Worm (Caenorhabditis elegans): ENCODE measurements around the gene F54C9.14.
A peak's percentile ranks its signal among the peaks of the same experiment; 100 is the strongest.

Gene F54C9.14

ce11 chrII:8581700-8582099 lies 19.6 kb downstream of the F54C9.14 start, which contains the start of gene arl-1:
TSS of gene arl-1 (plus strand) at chrII:8582000.
- TF ChIP-seq elt-1 (tag; optimal IDR thresholded peaks at IDR 0.05), result no peak
- no peak for TF ChIP-seq nhr-77 (tag; optimal IDR thresholded peaks at IDR 0.05)
- TF ChIP-seq nhr-11 (tag; optimal IDR thresholded peaks at IDR 0.05), result no peak

- no peak for TF ChIP-seq skn-1 (tag; optimal IDR thresholded peaks at IDR 0.05)
- no peak for TF ChIP-seq lsy-2 (tag; optimal IDR thresholded peaks at IDR 0.05)
- TF ChIP-seq snpc-4 (tag; optimal IDR thresholded peaks at IDR 0.05), result no peak
- no peak for TF ChIP-seq peb-1 (tag; optimal IDR thresholded peaks at IDR 0.05)
- no peak for TF ChIP-seq blmp-1 (tag; optimal IDR thresholded peaks at IDR 0.05; ENCODE audit: insufficient read depth)
- no peak for TF ChIP-seq nhr-6 (tag; optimal IDR thresholded peaks at IDR 0.05)
- TF ChIP-seq crh-2 (tag; optimal IDR thresholded peaks at IDR 0.05), result no peak
- no peak for TF ChIP-seq nhr-129 (tag; optimal IDR thresholded peaks at IDR 0.05)
- TF ChIP-seq mab-5 (tag; optimal IDR thresholded peaks at IDR 0.05), result no peak
- no peak for TF ChIP-seq nhr-10 (tag; optimal IDR thresholded peaks at IDR 0.05)
- TF ChIP-seq unc-39 (tag; optimal IDR thresholded peaks at IDR 0.05), result no peak
Measured at ce11 chrII:8583035-8583434, 20.9 kb downstream of the F54C9.14 start.

- no peak for TF ChIP-seq nhr-23 (tag; optimal IDR thresholded peaks at IDR 0.05)
- TF ChIP-seq ceh-82 (tag; optimal IDR thresholded peaks at IDR 0.05), result no peak
- TF ChIP-seq lsy-2 (tag; optimal IDR thresholded peaks at IDR 0.05), result peak in 1 of 2 experiments; percentile 57
- TF ChIP-seq gmeb-1 (tag; optimal IDR thresholded peaks at IDR 0.05), result no peak
- TF ChIP-seq lin-13 (GFP tag; optimal IDR thresholded peaks at IDR 0.05), result peak; percentile 24
- TF ChIP-seq zag-1 (tag; optimal IDR thresholded peaks at IDR 0.05), result peak; percentile 15
- TF ChIP-seq sem-4 (tag; optimal IDR thresholded peaks at IDR 0.05), result peak; percentile 68
- peak; percentile 73 for TF ChIP-seq C34F6.9 (tag; optimal IDR thresholded peaks at IDR 0.05)
- TF ChIP-seq snpc-4 (tag; optimal IDR thresholded peaks at IDR 0.05), result no peak
- TF ChIP-seq lin-39 (tag; optimal IDR thresholded peaks at IDR 0.05), result no peak
- no peak for TF ChIP-seq ZK546.5 (tag; optimal IDR thresholded peaks at IDR 0.05)
- peak; percentile 45 for TF ChIP-seq ztf-4 (tag; optimal IDR thresholded peaks at IDR 0.05)
- TF ChIP-seq crh-2 (tag; optimal IDR thresholded peaks at IDR 0.05), result peak; percentile 34
- peak; percentile 41 for TF ChIP-seq sma-9 (GFP tag; optimal IDR thresholded peaks at IDR 0.05)
- TF ChIP-seq sma-9 (tag; optimal IDR thresholded peaks at IDR 0.05), result no peak
- no peak for TF ChIP-seq nhr-21 (tag; optimal IDR thresholded peaks at IDR 0.05)
- peak; percentile 90 for TF ChIP-seq unc-55 (GFP tag; optimal IDR thresholded peaks at IDR 0.05)
- TF ChIP-seq nhr-129 (tag; optimal IDR thresholded peaks at IDR 0.05), result peak; percentile 63
Measured at ce11 chrII:8585036-8585627, 23.0 kb downstream of the F54C9.14 start, which contains the start of gene F54C9.11. TSS of gene F54C9.11 (minus strand) at chrII:8585086.

ce11 chrII:8585921-8586320 lies 23.8 kb downstream of the F54C9.14 start:
- TF ChIP-seq lsy-2 (tag; optimal IDR thresholded peaks at IDR 0.05) (no peak), elt-3 (tag; optimal IDR thresholded peaks at IDR 0.05) (no peak), sma-9 (GFP tag; optimal IDR thresholded peaks at IDR 0.05) (no peak), sma-9 (tag; optimal IDR thresholded peaks at IDR 0.05) (no peak), blmp-1 (tag; optimal IDR thresholded peaks at IDR 0.05; ENCODE audit: insufficient read depth) (no peak), ceh-16 (tag; optimal IDR thresholded peaks at IDR 0.05) (no peak), ceh-82 (tag; optimal IDR thresholded peaks at IDR 0.05) (no peak), sem-4 (tag; optimal IDR thresholded peaks at IDR 0.05) (no peak), ztf-1 (GFP tag; conservative IDR thresholded peaks at IDR 0.05) (no peak), peb-1 (tag; optimal IDR thresholded peaks at IDR 0.05) (no peak), nhr-77 (tag; optimal IDR thresholded peaks at IDR 0.05) (no peak), unc-55 (GFP tag; optimal IDR thresholded peaks at IDR 0.05) (no peak), alr-1 (tag; optimal IDR thresholded peaks at IDR 0.05) (no peak), zag-1 (tag; optimal IDR thresholded peaks at IDR 0.05) (no peak), ztf-4 (tag; optimal IDR thresholded peaks at IDR 0.05) (no peak), nhr-12 (tag; optimal IDR thresholded peaks at IDR 0.05) (no peak), mbf-1 (tag; optimal IDR thresholded peaks at IDR 0.05) (no peak), nhr-129 (tag; optimal IDR thresholded peaks at IDR 0.05) (no peak), fos-1 (tag; optimal IDR thresholded peaks at IDR 0.05) (no peak), nhr-237 (tag; optimal IDR thresholded peaks at IDR 0.05) (no peak)
